Fruit fly (Drosophila melanogaster) whole organism, prepupa: ENCODE data around the gene CG7148.

Experiments used
- CG10669 ChIP-seq: fragments of 200-800 bp; sonication (Bioruptor generic); optimal IDR thresholded peaks from 3 replicates; lab custom pipeline; 2018; ENCODE audit warnings: missing biosample characterization, mild to moderate bottlenecking, missing genetic modification characterization, moderate library complexity
- CG11294 ChIP-seq: fragments of 200-800 bp; sonication (Bioruptor generic); IDR thresholded peaks from 2 replicates; pipeline ENCODE4 v1.3.6; 2022; ENCODE audit warnings: missing biosample characterization, missing genetic modification characterization
- CG11762 ChIP-seq: fragments of 200-800 bp; sonication (Bioruptor generic); optimal IDR thresholded peaks from 3 replicates; lab custom pipeline; 2016; ENCODE audit warnings: missing biosample characterization, missing genetic modification characterization; ENCODE audit not compliant: insufficient read depth
- CG11902 ChIP-seq: fragments of 200-800 bp; sonication (Bioruptor generic); optimal IDR thresholded peaks from 3 replicates; lab custom pipeline; 2016; ENCODE audit warnings: missing biosample characterization, missing genetic modification characterization
- CG15336 ChIP-seq: fragments of 200-800 bp; sonication (Bioruptor generic); IDR thresholded peaks from 2 replicates; pipeline ENCODE4 v1.3.6; 2022; ENCODE audit warnings: missing biosample characterization, missing genetic modification characterization
- CG1621 ChIP-seq: fragments of 200-800 bp; sonication (Bioruptor generic); optimal IDR thresholded peaks from 3 replicates; lab custom pipeline; 2018; ENCODE audit warnings: missing biosample characterization, mild to moderate bottlenecking, missing genetic modification characterization
- CG16779 ChIP-seq: fragments of 200-800 bp; sonication (Bioruptor generic); optimal IDR thresholded peaks from 3 replicates; lab custom pipeline; 2017; ENCODE audit warnings: missing biosample characterization, mild to moderate bottlenecking, missing genetic modification characterization
- CG31627 ChIP-seq: fragments of 200-800 bp; sonication (Bioruptor generic); optimal IDR thresholded peaks from 3 replicates; lab custom pipeline; 2016; ENCODE audit warnings: missing biosample characterization, missing genetic modification characterization
- CG32006 ChIP-seq: fragments of 200-800 bp; sonication (Bioruptor generic); optimal IDR thresholded peaks from 3 replicates; lab custom pipeline; 2017; ENCODE audit warnings: missing biosample characterization, mild to moderate bottlenecking, missing genetic modification characterization
- CG34406 ChIP-seq: fragments of 200-800 bp; sonication (Bioruptor generic); optimal IDR thresholded peaks from 3 replicates; lab custom pipeline; 2016; ENCODE audit warnings: missing biosample characterization, missing genetic modification characterization
- CG3919 ChIP-seq: fragments of 200-800 bp; sonication (Bioruptor generic); optimal IDR thresholded peaks from 3 replicates; lab custom pipeline; 2016; ENCODE audit warnings: missing biosample characterization, missing genetic modification characterization
- CG4318 ChIP-seq: fragments of 200-800 bp; sonication (Bioruptor generic); optimal IDR thresholded peaks from 3 replicates; lab custom pipeline; 2017; ENCODE audit warnings: missing biosample characterization, mild to moderate bottlenecking, missing genetic modification characterization
- CG6276 ChIP-seq: fragments of 200-800 bp; sonication (Bioruptor generic); optimal IDR thresholded peaks from 2 replicates; lab custom pipeline; 2017; ENCODE audit warnings: missing biosample characterization, mild to moderate bottlenecking, missing genetic modification characterization
- CG6792 ChIP-seq: fragments of 200-800 bp; sonication (Bioruptor generic); optimal IDR thresholded peaks from 3 replicates; lab custom pipeline; 2016; ENCODE audit warnings: missing biosample characterization, missing genetic modification characterization
- CG6808 ChIP-seq: fragments of 200-800 bp; sonication (Bioruptor generic); optimal IDR thresholded peaks from 3 replicates; lab custom pipeline; 2017; ENCODE audit warnings: missing biosample characterization, missing genetic modification characterization, mild to moderate bottlenecking, moderate library complexity, missing genetic modification reagents
- CG6854 ChIP-seq: fragments of 200-800 bp; sonication (Bioruptor generic); optimal IDR thresholded peaks from 2 replicates; lab custom pipeline; 2017; ENCODE audit warnings: missing biosample characterization, mild to moderate bottlenecking, missing genetic modification characterization
- CG7368 ChIP-seq: fragments of 200-800 bp; sonication (Bioruptor generic); optimal IDR thresholded peaks from 3 replicates; lab custom pipeline; 2016; ENCODE audit warnings: missing biosample characterization, missing genetic modification characterization
- CG8119 ChIP-seq: fragments of 200-800 bp; sonication (Bioruptor generic); IDR thresholded peaks from 3 replicates; pipeline ENCODE4 v1.3.6; 2022; ENCODE audit warnings: missing biosample characterization, missing genetic modification characterization
- CG8319 ChIP-seq: fragments of 200-800 bp; sonication (Bioruptor generic); optimal IDR thresholded peaks from 3 replicates; lab custom pipeline; 2016; ENCODE audit warnings: missing biosample characterization, missing genetic modification characterization
- CG8632 ChIP-seq: fragments of 200-800 bp; sonication (Bioruptor generic); optimal IDR thresholded peaks from 3 replicates; lab custom pipeline; 2016; ENCODE audit warnings: missing biosample characterization, missing genetic modification characterization
- CG9139 ChIP-seq: fragments of 200-800 bp; sonication (Bioruptor generic); optimal IDR thresholded peaks from 3 replicates; lab custom pipeline; 2017; ENCODE audit warnings: missing biosample characterization, mild to moderate bottlenecking, missing genetic modification characterization
- Eip75B ChIP-seq: fragments of 200-800 bp; sonication (Bioruptor generic); optimal IDR thresholded peaks from 3 replicates; lab custom pipeline; 2016; ENCODE audit warnings: missing biosample characterization, missing genetic modification characterization
- Eip78C ChIP-seq: fragments of 200-800 bp; sonication (Bioruptor generic); peaks from one replicate; lab custom pipeline; 2016; ENCODE audit warnings: missing biosample characterization, missing genetic modification characterization
- Eip93F ChIP-seq: fragments of 200-800 bp; sonication (Bioruptor generic); optimal IDR thresholded peaks from 2 replicates; lab custom pipeline; 2016; ENCODE audit warnings: missing biosample characterization, mild to moderate bottlenecking, missing genetic modification characterization
- Ets21C ChIP-seq: fragments of 200-800 bp; sonication (Bioruptor generic); optimal IDR thresholded peaks from 3 replicates; lab custom pipeline; 2016; ENCODE audit warnings: missing biosample characterization, missing genetic modification characterization
- Ets96B ChIP-seq: fragments of 200-800 bp; optimal IDR thresholded peaks from 2 replicates; lab custom pipeline; 2019; ENCODE audit warnings: missing biosample characterization, mild to moderate bottlenecking, missing genetic modification characterization, moderate library complexity
- Gug ChIP-seq: fragments of 200-800 bp; sonication (Bioruptor generic); IDR thresholded peaks from 2 replicates; pipeline ENCODE4 v1.3.6; 2022; ENCODE audit warnings: missing biosample characterization, missing genetic modification characterization
- Hr38 ChIP-seq: sonication (Bioruptor generic); optimal IDR thresholded peaks from 2 replicates; lab custom pipeline; 2016; ENCODE audit warnings: missing biosample characterization, missing genetic modification characterization
- Hr39 ChIP-seq: fragments of 200-800 bp; sonication (Bioruptor generic); optimal IDR thresholded peaks from 2 replicates; lab custom pipeline; 2016; ENCODE audit warnings: missing biosample characterization, missing genetic modification characterization
- Hr4 ChIP-seq: fragments of 200-800 bp; sonication (Bioruptor generic); optimal IDR thresholded peaks from 3 replicates; lab custom pipeline; 2016; ENCODE audit warnings: missing biosample characterization, missing genetic modification characterization
- Lpt ChIP-seq: fragments of 200-800 bp; sonication (Bioruptor generic); optimal IDR thresholded peaks from 3 replicates; lab custom pipeline; 2016; ENCODE audit warnings: missing biosample characterization, missing genetic modification characterization
- OdsH ChIP-seq: fragments of 200-800 bp; sonication (Bioruptor generic); optimal IDR thresholded peaks from 3 replicates; lab custom pipeline; 2016; ENCODE audit warnings: missing biosample characterization, missing genetic modification characterization
- Smox ChIP-seq: fragments of 200-800 bp; sonication (Bioruptor generic); optimal IDR thresholded peaks from 3 replicates; lab custom pipeline; 2016; ENCODE audit warnings: missing biosample characterization, missing genetic modification characterization
- acj6 ChIP-seq: fragments of 200-800 bp; sonication (Bioruptor generic); optimal IDR thresholded peaks from 3 replicates; lab custom pipeline; 2016; ENCODE audit warnings: missing biosample characterization, missing genetic modification characterization
- dac ChIP-seq: fragments of 200-800 bp; sonication (Bioruptor generic); optimal IDR thresholded peaks from 2 replicates; lab custom pipeline; 2017; ENCODE audit warnings: missing biosample characterization, mild to moderate bottlenecking, missing genetic modification characterization
- eg ChIP-seq: fragments of 200-800 bp; sonication (Bioruptor generic); IDR thresholded peaks from 3 replicates; pipeline ENCODE4 v1.3.6; 2022; ENCODE audit warnings: missing biosample characterization, missing genetic modification characterization
- esn ChIP-seq: fragments of 200-800 bp; sonication (Bioruptor generic); optimal IDR thresholded peaks from 2 replicates; lab custom pipeline; 2016; ENCODE audit warnings: missing biosample characterization, mild to moderate bottlenecking, missing genetic modification characterization, moderate library complexity
- fd85E ChIP-seq: fragments of 200-800 bp; sonication (Bioruptor generic); optimal IDR thresholded peaks from 3 replicates; lab custom pipeline; 2016; ENCODE audit warnings: missing biosample characterization, missing genetic modification characterization
- fkh ChIP-seq: fragments of 200-800 bp; sonication (Bioruptor generic); optimal IDR thresholded peaks from 3 replicates; lab custom pipeline; 2017; ENCODE audit warnings: missing biosample characterization, mild to moderate bottlenecking, missing genetic modification characterization, moderate library complexity
- lz ChIP-seq: fragments of 200-800 bp; sonication (Bioruptor generic); optimal IDR thresholded peaks from 3 replicates; lab custom pipeline; 2016; ENCODE audit warnings: missing biosample characterization, missing genetic modification characterization
- pdm3 ChIP-seq: fragments of 200-800 bp; sonication (Bioruptor generic); optimal IDR thresholded peaks from 3 replicates; lab custom pipeline; 2016; ENCODE audit warnings: missing biosample characterization, missing genetic modification characterization
- salr ChIP-seq, 2 experiments: fragments of 200-800 bp; sonication (Bioruptor generic); optimal IDR thresholded peaks; 3 replicates each; lab custom pipeline; 2016 to 2018; ENCODE audit warnings: missing biosample characterization in 2 of 2, missing genetic modification characterization in 2 of 2, mild to moderate bottlenecking in 1 of 2
- svp ChIP-seq: fragments of 200-800 bp; sonication (Bioruptor generic); peaks from one replicate; lab custom pipeline; 2016; ENCODE audit warnings: missing biosample characterization, missing genetic modification characterization
- topi ChIP-seq: fragments of 200-800 bp; sonication (Bioruptor generic); optimal IDR thresholded peaks from 3 replicates; lab custom pipeline; 2016; ENCODE audit warnings: missing biosample characterization, missing genetic modification characterization
- vri ChIP-seq: fragments of 200-800 bp; sonication (Bioruptor generic); optimal IDR thresholded peaks from 3 replicates; lab custom pipeline; 2016; ENCODE audit warnings: missing biosample characterization, mild to moderate bottlenecking, missing genetic modification characterization

Gene CG7148

DNA sequence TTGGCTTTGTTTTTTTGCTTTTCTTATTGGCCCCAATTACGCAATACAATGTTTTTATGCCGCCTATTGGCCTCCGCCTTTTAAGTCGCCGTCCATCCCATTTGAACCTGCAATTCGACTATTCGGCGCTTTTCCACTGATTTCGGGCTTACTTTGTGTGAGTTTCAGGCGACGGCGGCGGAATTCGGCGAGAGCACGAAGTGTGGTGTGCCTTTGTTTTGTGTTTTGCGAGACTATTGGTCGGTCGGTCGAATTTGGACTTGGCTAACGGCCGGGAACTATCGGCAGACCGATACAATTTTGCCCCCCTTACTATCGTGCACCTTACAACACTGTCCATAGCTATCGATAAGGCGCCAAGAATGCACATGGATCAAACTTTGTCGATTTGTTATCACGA lies 9.0 kb upstream of the CG7148 start, which contains the start of gene P5CDh1 (continued):
- TF ChIP-seq Eip78C (GFP tag; lab: Kevin White, UChicago) = peak; percentile 43
- TF ChIP-seq CG6792 (GFP tag; lab: Kevin White, UChicago) = no peak
- TF ChIP-seq CG8319 (GFP tag; lab: Kevin White, UChicago) = no peak

DNA sequence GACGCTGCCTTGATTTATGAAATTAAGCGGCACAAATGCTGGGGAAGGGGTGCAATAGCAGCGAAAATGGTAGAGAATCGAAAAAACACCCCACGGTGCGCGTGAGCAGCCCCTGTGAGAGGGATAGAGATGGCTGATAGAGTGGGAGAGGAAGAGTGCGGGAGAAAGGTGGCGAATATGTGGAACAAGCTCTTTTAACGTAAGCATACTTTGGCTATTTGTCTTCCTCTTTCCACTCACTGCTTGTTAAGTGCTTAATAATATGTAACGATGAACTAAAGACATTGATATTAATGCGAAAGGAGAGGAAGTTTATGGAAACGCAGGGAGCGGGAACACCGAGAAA lies 8.6 kb upstream of the CG7148 start:
- TF ChIP-seq Eip75B = no peak
- TF ChIP-seq Hr39 = no peak
- no peak for TF ChIP-seq Hr38 (GFP tag; lab: Kevin White, UChicago)
- TF ChIP-seq CG4318 (GFP tag; lab: Kevin White, UChicago) = no peak
- no peak for TF ChIP-seq pdm3 (GFP tag; lab: Kevin White, UChicago)
- no peak for TF ChIP-seq dac (GFP tag; lab: Kevin White, UChicago)
- TF ChIP-seq Hr4 (GFP tag; lab: Kevin White, UChicago) = no peak
- TF ChIP-seq CG10669 (GFP tag; lab: Kevin White, UChicago) = no peak
- no peak for TF ChIP-seq CG6276 (GFP tag; lab: Kevin White, UChicago)
- no peak for TF ChIP-seq fd85E (GFP tag; lab: Kevin White, UChicago)
- no peak for TF ChIP-seq svp (GFP tag; lab: Kevin White, UChicago)
- no peak for TF ChIP-seq CG6808 (GFP tag; lab: Kevin White, UChicago)
- no peak for TF ChIP-seq salr (GFP tag; optimal IDR thresholded peaks at IDR 0.05; lab: Kevin White, UChicago)
- TF ChIP-seq CG32006 (GFP tag; lab: Kevin White, UChicago) = no peak
- TF ChIP-seq, all 60 proteins: peak for 0

DNA sequence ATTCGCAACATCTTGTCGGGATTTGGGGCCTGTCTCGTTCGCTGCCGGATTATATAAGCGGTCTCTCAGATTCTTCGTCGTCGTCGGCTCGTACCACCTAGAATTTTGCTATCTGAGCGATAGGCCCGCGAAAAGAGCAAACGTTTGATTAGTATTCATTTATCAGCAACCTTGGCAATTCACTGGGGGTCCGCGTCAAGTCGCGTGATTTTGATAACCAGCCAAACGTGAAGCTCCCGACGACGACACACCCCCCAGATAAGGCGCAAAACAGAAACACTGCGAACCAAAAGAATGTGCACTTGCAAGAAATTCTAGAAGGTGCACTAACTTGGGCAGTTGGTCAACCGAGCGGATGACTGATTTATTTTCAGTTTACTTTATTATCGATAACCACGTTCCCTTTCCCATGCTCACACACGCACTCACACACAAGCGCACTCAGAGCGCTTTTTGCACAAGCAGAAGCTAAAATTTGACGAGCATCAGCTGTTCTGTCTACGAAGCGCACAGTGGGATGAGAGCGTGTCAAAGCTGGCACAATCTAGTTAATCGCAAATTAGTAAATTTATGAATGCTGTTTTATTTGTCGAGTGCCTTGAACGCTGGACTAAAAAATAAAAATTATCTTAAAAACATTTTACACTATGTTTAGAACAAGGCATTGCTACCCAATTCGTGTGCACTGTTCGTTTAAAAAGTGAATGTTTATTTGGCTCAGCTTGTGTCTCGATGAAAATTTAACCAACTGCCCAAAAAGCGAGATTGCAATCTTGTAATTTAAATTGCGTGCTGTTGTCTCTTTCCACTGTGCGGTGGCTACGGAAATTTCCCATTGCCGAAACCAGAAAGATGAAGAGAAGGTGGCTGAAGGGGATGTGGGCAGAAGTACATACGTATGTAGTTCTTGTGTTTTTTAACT lies 7.9 kb upstream of the CG7148 start:
- TF ChIP-seq Ets96B (tag; lab: Kevin White, UChicago) (peak; percentile 94), Eip75B (peak; percentile 98), CG16779 (tag; lab: Kevin White, UChicago) (peak; percentile 96), Gug (GFP tag; lab: Robert Waterston, UW) (peak; percentile 86), eg (peak; percentile 98), Ets21C (GFP tag; lab: Kevin White, UChicago) (peak; percentile 96), CG6276 (GFP tag; lab: Kevin White, UChicago) (peak; percentile 97), CG31627 (GFP tag; lab: Kevin White, UChicago) (peak; percentile 97), CG11294 (GFP tag; lab: Robert Waterston, UW) (peak; percentile 83), acj6 (peak; percentile 96), CG11762 (peak; percentile 93), Smox (GFP tag; lab: Kevin White, UChicago) (peak; percentile 97), CG32006 (GFP tag; lab: Kevin White, UChicago) (peak; percentile 98), Eip93F (GFP tag; lab: Kevin White, UChicago) (peak; percentile 70), CG8632 (GFP tag; lab: Kevin White, UChicago) (peak; percentile 95), CG10669 (GFP tag; lab: Kevin White, UChicago) (peak; percentile 95), CG15336 (GFP tag; lab: Robert Waterston, UW) (peak; percentile 96), CG7368 (GFP tag; lab: Kevin White, UChicago) (peak; percentile 94), salr (GFP tag; optimal IDR thresholded peaks at IDR 0.05; lab: Kevin White, UChicago) (peak; percentile 83 to 98), topi (GFP tag; lab: Kevin White, UChicago) (peak; percentile 97), Lpt (peak; percentile 95), fkh (GFP tag; lab: Kevin White, UChicago) (peak; percentile 62), CG9139 (GFP tag; lab: Kevin White, UChicago) (peak; percentile 82), CG6792 (GFP tag; lab: Kevin White, UChicago) (peak; percentile 97), CG8119 (GFP tag; lab: Robert Waterston, UW) (peak; percentile 96), CG3919 (peak; percentile 96), CG4318 (GFP tag; lab: Kevin White, UChicago) (peak; percentile 95), CG1621 (peak; percentile 93), fd85E (GFP tag; lab: Kevin White, UChicago) (peak; percentile 90), CG6854 (GFP tag; lab: Kevin White, UChicago) (peak; percentile 95), CG11902 (GFP tag; lab: Kevin White, UChicago) (peak; percentile 92), OdsH (GFP tag; lab: Kevin White, UChicago) (peak; percentile 96), CG34406 (GFP tag; lab: Kevin White, UChicago) (peak; percentile 95), esn (GFP tag; lab: Kevin White, UChicago) (peak; percentile 98), Hr39 (peak; percentile 95), pdm3 (GFP tag; lab: Kevin White, UChicago) (peak; percentile 97), vri (GFP tag; lab: Kevin White, UChicago) (peak; percentile 91), lz (peak; percentile 98)
